Worm (Caenorhabditis elegans): ENCODE data around the gene R04A9.6.
"Not testable (repeated sequence)": the region's sequence is repeated elsewhere in the genome, so short reads cannot be mapped to it uniquely, and the experiment has no call there.

Gene R04A9.6

DNA sequence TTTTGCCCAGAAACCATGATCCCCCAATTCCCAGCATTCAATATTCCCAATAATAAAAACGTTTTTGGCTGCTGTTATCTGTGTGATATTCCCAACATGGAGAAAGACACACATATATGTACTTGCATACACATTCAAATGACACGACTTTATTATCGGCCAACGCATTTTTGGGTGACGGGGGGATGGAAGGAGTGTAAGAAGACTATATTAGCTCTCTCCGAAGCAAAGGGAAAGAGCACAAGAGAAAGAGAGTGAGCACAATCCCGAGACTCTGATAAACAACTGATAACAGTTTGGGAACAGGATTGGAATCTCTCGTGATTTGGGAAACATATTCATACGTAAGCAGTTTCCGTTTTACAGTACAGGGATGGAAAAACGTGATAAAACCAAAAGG, 43.1 kb downstream of the R04A9.6 start (continued):
- TF ChIP-seq lsy-2 (tag; optimal IDR thresholded peaks at IDR 0.05) = peak in 1 of 2 experiments; percentile 29

DNA sequence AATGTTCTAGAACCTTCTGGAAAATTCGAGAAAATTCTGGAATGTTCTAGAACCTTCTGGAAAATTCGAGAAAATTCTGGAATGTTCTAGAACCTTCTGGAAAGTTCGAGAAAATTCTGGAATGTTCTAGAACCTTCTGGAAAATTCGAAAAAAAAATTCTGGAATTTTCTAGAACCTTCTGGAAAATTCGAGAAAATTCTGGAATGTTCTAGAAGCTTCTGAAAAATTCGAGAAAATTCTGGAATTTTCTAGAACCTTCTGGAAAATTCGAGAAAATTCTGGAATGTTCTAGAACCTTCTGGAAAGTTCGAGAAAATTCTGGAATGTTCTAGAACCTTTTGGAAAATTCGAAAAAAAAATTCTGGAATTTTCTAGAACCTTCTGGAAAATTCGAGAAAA, 46.1 kb downstream of the R04A9.6 start:
- TF ChIP-seq snpc-1.2 (GFP tag; IDR thresholded peaks at IDR 0.05) (0 out of 2 replicates have a peak, but pooled peaks have one; percentile 34), mdt-29 (GFP tag; IDR thresholded peaks at IDR 0.05) (peak; percentile 30; the same call in 1 of the 2 replicates), pha-4 (GFP tag; IDR thresholded peaks at IDR 0.05) (0 out of 2 replicates have a peak, but pooled peaks have one; percentile 21), lin-38 (GFP tag; IDR thresholded peaks at IDR 0.05) (0 out of 2 replicates have a peak, but pooled peaks have one; percentile 8)
- not testable (repeated sequence) for TF ChIP-seq pha-4 (tag; optimal IDR thresholded peaks at IDR 0.05)

DNA sequence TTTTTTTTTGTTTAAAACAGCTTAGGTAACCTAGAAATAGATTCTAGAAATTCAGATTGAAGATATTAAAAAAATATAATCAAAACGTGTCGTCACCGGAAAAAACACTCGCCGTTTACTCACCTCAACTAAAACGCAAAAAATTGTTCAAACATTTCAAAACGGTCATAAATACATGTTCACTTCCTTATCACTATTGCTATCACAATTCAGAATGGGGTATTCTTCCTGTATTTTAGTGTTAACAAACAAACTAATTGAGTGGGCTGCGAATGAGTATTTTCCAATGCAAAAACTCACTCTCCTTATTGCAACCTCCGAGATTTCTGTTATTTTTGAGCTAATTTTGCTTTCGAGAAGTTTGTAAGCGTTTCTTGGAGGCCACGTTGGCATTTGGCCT, 52.5 kb downstream of the R04A9.6 start, which contains the start of gene F52D1.2:
TSS of gene F52D1.2 (minus strand) at position 393 of the 400 bp plus-strand sequence.
- TF ChIP-seq daf-16 (GFP tag; optimal IDR thresholded peaks at IDR 0.05) (no peak), daf-16 (tag; optimal IDR thresholded peaks at IDR 0.05) (peak; percentile 50), nhr-28 (tag; optimal IDR thresholded peaks at IDR 0.05) (peak; percentile 70), attf-4 (tag; optimal IDR thresholded peaks at IDR 0.05) (no peak), hlh-11 (tag; optimal IDR thresholded peaks at IDR 0.05) (peak; percentile 13), dmd-6 (GFP tag; IDR thresholded peaks at IDR 0.05) (peak; percentile 14; the same call in 1 of the 2 replicates), pqm-1 (tag; optimal IDR thresholded peaks at IDR 0.05) (peak; percentile 72)
